Fruit fly (Drosophila melanogaster) ovary, adult (tissue): ENCODE measurements around the gene Nin.
A peak's percentile ranks its signal among the peaks of the same experiment; 100 is the strongest.

ENCODE experiments used
- CG17801 ChIP-seq: fragments of 200-800 bp; optimal IDR thresholded peaks from 2 replicates; lab custom pipeline; 2019; ENCODE audit warnings: missing biosample characterization, mild to moderate bottlenecking, missing genetic modification characterization, moderate library complexity; ENCODE audit not compliant: partially characterized antibody

The Nin gene

dm6 chr2L:5302692-5303043 lies 24.3 kb upstream of the Nin start:
- TF ChIP-seq CG17801 (GFP tag; lab: Kevin White, UChicago): no peak

dm6 chr2L:5302284-5302683 lies 23.9 kb upstream of the Nin start:
- TF ChIP-seq CG17801 (GFP tag; lab: Kevin White, UChicago): peak; percentile 64

- TF ChIP-seq CG17801 (GFP tag; lab: Kevin White, UChicago): no peak
Measured at dm6 chr2L:5300785-5301616, 22.7 kb upstream of the Nin start.

dm6 chr2L:5300237-5300668 lies 21.9 kb upstream of the Nin start:
- no peak for TF ChIP-seq CG17801 (GFP tag; lab: Kevin White, UChicago)

dm6 chr2L:5299628-5299986 lies 21.3 kb upstream of the Nin start:
- TF ChIP-seq CG17801 (GFP tag; lab: Kevin White, UChicago): no peak

- peak; percentile 88 for TF ChIP-seq CG17801 (GFP tag; lab: Kevin White, UChicago)
Measured at dm6 chr2L:5298978-5299627, 20.8 kb upstream of the Nin start.

dm6 chr2L:5297961-5298311 lies 19.6 kb upstream of the Nin start:
- no peak for TF ChIP-seq CG17801 (GFP tag; lab: Kevin White, UChicago)

- TF ChIP-seq CG17801 (GFP tag; lab: Kevin White, UChicago): no peak
Measured at dm6 chr2L:5297289-5297960, 19.1 kb upstream of the Nin start.

dm6 chr2L:5296672-5297288 lies 18.4 kb upstream of the Nin start:
- peak; percentile 31 for TF ChIP-seq CG17801 (GFP tag; lab: Kevin White, UChicago)

- TF ChIP-seq CG17801 (GFP tag; lab: Kevin White, UChicago): no peak
Measured at dm6 chr2L:5295245-5295572, 16.9 kb upstream of the Nin start.

- peak; percentile 17 for TF ChIP-seq CG17801 (GFP tag; lab: Kevin White, UChicago)
Measured at dm6 chr2L:5294392-5295244, 16.3 kb upstream of the Nin start.

dm6 chr2L:5292977-5293513 lies 14.7 kb upstream of the Nin start:
- peak; percentile 94 for TF ChIP-seq CG17801 (GFP tag; lab: Kevin White, UChicago)

dm6 chr2L:5292643-5292963 lies 14.3 kb upstream of the Nin start:
- no peak for TF ChIP-seq CG17801 (GFP tag; lab: Kevin White, UChicago)

dm6 chr2L:5291869-5292642 lies 13.7 kb upstream of the Nin start:
- no peak for TF ChIP-seq CG17801 (GFP tag; lab: Kevin White, UChicago)
